Worm (Caenorhabditis elegans): ENCODE measurements around the gene pah-1.

DNA sequence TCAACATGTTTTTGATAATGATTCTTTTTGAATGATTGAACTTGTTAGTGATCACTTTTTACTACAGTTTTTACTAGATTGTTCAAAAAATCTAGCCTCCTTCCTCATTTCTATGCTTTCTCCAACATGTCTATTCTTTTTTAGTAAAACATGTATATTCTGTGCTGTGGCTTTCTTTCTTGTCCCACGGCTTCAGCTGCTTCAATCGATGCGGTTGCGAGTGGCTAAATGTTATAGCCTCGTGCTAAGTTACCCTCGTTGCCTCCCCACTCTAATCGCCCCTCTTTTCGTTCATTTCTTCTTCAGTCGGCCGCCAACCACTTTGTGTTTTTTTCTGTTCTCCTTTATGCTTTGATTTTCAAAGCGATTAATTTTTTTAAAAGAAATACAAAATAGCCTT lies 19.1 kb upstream of the pah-1 start:
- no peak for TF ChIP-seq ceh-82 (tag; optimal IDR thresholded peaks at IDR 0.05)
- no peak for TF ChIP-seq nhr-77 (tag; optimal IDR thresholded peaks at IDR 0.05)
- no peak for TF ChIP-seq ztf-11 (tag; optimal IDR thresholded peaks at IDR 0.05)
- TF ChIP-seq ceh-44 (GFP tag; IDR thresholded peaks at IDR 0.05), result no peak
- TF ChIP-seq fkh-10 (GFP tag; optimal IDR thresholded peaks at IDR 0.05), result peak; percentile 17
- peak; percentile 37 for TF ChIP-seq mxl-3 (GFP tag; optimal IDR thresholded peaks at IDR 0.05)
- no peak for TF ChIP-seq zag-1 (tag; optimal IDR thresholded peaks at IDR 0.05)
- no peak for TF ChIP-seq ama-1 (optimal IDR thresholded peaks at IDR 0.05)
- TF ChIP-seq nhr-11 (tag; optimal IDR thresholded peaks at IDR 0.05), result no peak
- no peak for TF ChIP-seq spr-3 (GFP tag; optimal IDR thresholded peaks at IDR 0.05)
- no peak for TF ChIP-seq lin-13 (GFP tag; optimal IDR thresholded peaks at IDR 0.05)
